Fruit fly (Drosophila melanogaster) whole organism, prepupa: Measurements from ENCODE around the gene CG5412.

Experiments used
- Blimp-1 ChIP-seq: fragments of 200-800 bp; sonication (Bioruptor generic); optimal IDR thresholded peaks from 3 replicates; lab custom pipeline; 2017; ENCODE audit warnings: missing biosample characterization, missing genetic modification characterization, mild to moderate bottlenecking, moderate library complexity, missing genetic modification reagents
- CG10669 ChIP-seq: fragments of 200-800 bp; sonication (Bioruptor generic); optimal IDR thresholded peaks from 3 replicates; lab custom pipeline; 2018; ENCODE audit warnings: missing biosample characterization, mild to moderate bottlenecking, missing genetic modification characterization, moderate library complexity
- CG11294 ChIP-seq: fragments of 200-800 bp; sonication (Bioruptor generic); IDR thresholded peaks from 2 replicates; pipeline ENCODE4 v1.3.6; 2022; ENCODE audit warnings: missing biosample characterization, missing genetic modification characterization
- CG15336 ChIP-seq: fragments of 200-800 bp; sonication (Bioruptor generic); IDR thresholded peaks from 2 replicates; pipeline ENCODE4 v1.3.6; 2022; ENCODE audit warnings: missing biosample characterization, missing genetic modification characterization
- CG1621 ChIP-seq: fragments of 200-800 bp; sonication (Bioruptor generic); optimal IDR thresholded peaks from 3 replicates; lab custom pipeline; 2018; ENCODE audit warnings: missing biosample characterization, mild to moderate bottlenecking, missing genetic modification characterization
- CG16779 ChIP-seq: fragments of 200-800 bp; sonication (Bioruptor generic); optimal IDR thresholded peaks from 3 replicates; lab custom pipeline; 2017; ENCODE audit warnings: missing biosample characterization, mild to moderate bottlenecking, missing genetic modification characterization
- CG3032 ChIP-seq: fragments of 200-800 bp; optimal IDR thresholded peaks from 2 replicates; lab custom pipeline; 2019; ENCODE audit warnings: missing biosample characterization, mild to moderate bottlenecking, missing genetic modification characterization, moderate library complexity
- CG31627 ChIP-seq: fragments of 200-800 bp; sonication (Bioruptor generic); optimal IDR thresholded peaks from 3 replicates; lab custom pipeline; 2016; ENCODE audit warnings: missing biosample characterization, missing genetic modification characterization
- CG3919 ChIP-seq: fragments of 200-800 bp; sonication (Bioruptor generic); optimal IDR thresholded peaks from 3 replicates; lab custom pipeline; 2016; ENCODE audit warnings: missing biosample characterization, missing genetic modification characterization
- CG4318 ChIP-seq: fragments of 200-800 bp; sonication (Bioruptor generic); optimal IDR thresholded peaks from 3 replicates; lab custom pipeline; 2017; ENCODE audit warnings: missing biosample characterization, mild to moderate bottlenecking, missing genetic modification characterization
- CG6163 ChIP-seq: fragments of 200-800 bp; sonication (Bioruptor generic); IDR thresholded peaks from 3 replicates; pipeline ENCODE4 v1.3.6; 2022; ENCODE audit warnings: missing biosample characterization, missing genetic modification characterization
- CG6276 ChIP-seq: fragments of 200-800 bp; sonication (Bioruptor generic); optimal IDR thresholded peaks from 2 replicates; lab custom pipeline; 2017; ENCODE audit warnings: missing biosample characterization, mild to moderate bottlenecking, missing genetic modification characterization
- CG6792 ChIP-seq: fragments of 200-800 bp; sonication (Bioruptor generic); optimal IDR thresholded peaks from 3 replicates; lab custom pipeline; 2016; ENCODE audit warnings: missing biosample characterization, missing genetic modification characterization
- CG6808 ChIP-seq: fragments of 200-800 bp; sonication (Bioruptor generic); optimal IDR thresholded peaks from 3 replicates; lab custom pipeline; 2017; ENCODE audit warnings: missing biosample characterization, missing genetic modification characterization, mild to moderate bottlenecking, moderate library complexity, missing genetic modification reagents
- CG6854 ChIP-seq: fragments of 200-800 bp; sonication (Bioruptor generic); optimal IDR thresholded peaks from 2 replicates; lab custom pipeline; 2017; ENCODE audit warnings: missing biosample characterization, mild to moderate bottlenecking, missing genetic modification characterization
- CG7368 ChIP-seq: fragments of 200-800 bp; sonication (Bioruptor generic); optimal IDR thresholded peaks from 3 replicates; lab custom pipeline; 2016; ENCODE audit warnings: missing biosample characterization, missing genetic modification characterization
- CG8119 ChIP-seq: fragments of 200-800 bp; sonication (Bioruptor generic); IDR thresholded peaks from 3 replicates; pipeline ENCODE4 v1.3.6; 2022; ENCODE audit warnings: missing biosample characterization, missing genetic modification characterization
- CG9139 ChIP-seq: fragments of 200-800 bp; sonication (Bioruptor generic); optimal IDR thresholded peaks from 3 replicates; lab custom pipeline; 2017; ENCODE audit warnings: missing biosample characterization, mild to moderate bottlenecking, missing genetic modification characterization
- Eip75B ChIP-seq: fragments of 200-800 bp; sonication (Bioruptor generic); optimal IDR thresholded peaks from 3 replicates; lab custom pipeline; 2016; ENCODE audit warnings: missing biosample characterization, missing genetic modification characterization
- Eip78C ChIP-seq: fragments of 200-800 bp; sonication (Bioruptor generic); peaks from one replicate; lab custom pipeline; 2016; ENCODE audit warnings: missing biosample characterization, missing genetic modification characterization
- Eip93F ChIP-seq: fragments of 200-800 bp; sonication (Bioruptor generic); optimal IDR thresholded peaks from 2 replicates; lab custom pipeline; 2016; ENCODE audit warnings: missing biosample characterization, mild to moderate bottlenecking, missing genetic modification characterization
- Ets21C ChIP-seq: fragments of 200-800 bp; sonication (Bioruptor generic); optimal IDR thresholded peaks from 3 replicates; lab custom pipeline; 2016; ENCODE audit warnings: missing biosample characterization, missing genetic modification characterization
- Ets96B ChIP-seq: fragments of 200-800 bp; optimal IDR thresholded peaks from 2 replicates; lab custom pipeline; 2019; ENCODE audit warnings: missing biosample characterization, mild to moderate bottlenecking, missing genetic modification characterization, moderate library complexity
- Hr38 ChIP-seq: sonication (Bioruptor generic); optimal IDR thresholded peaks from 2 replicates; lab custom pipeline; 2016; ENCODE audit warnings: missing biosample characterization, missing genetic modification characterization
- Hr39 ChIP-seq: fragments of 200-800 bp; sonication (Bioruptor generic); optimal IDR thresholded peaks from 2 replicates; lab custom pipeline; 2016; ENCODE audit warnings: missing biosample characterization, missing genetic modification characterization
- Hr4 ChIP-seq: fragments of 200-800 bp; sonication (Bioruptor generic); optimal IDR thresholded peaks from 3 replicates; lab custom pipeline; 2016; ENCODE audit warnings: missing biosample characterization, missing genetic modification characterization
- Lpt ChIP-seq: fragments of 200-800 bp; sonication (Bioruptor generic); optimal IDR thresholded peaks from 3 replicates; lab custom pipeline; 2016; ENCODE audit warnings: missing biosample characterization, missing genetic modification characterization
- Met ChIP-seq: fragments of 200-800 bp; sonication (Bioruptor generic); optimal IDR thresholded peaks from 3 replicates; lab custom pipeline; 2016; ENCODE audit warnings: missing biosample characterization, missing genetic modification characterization
- OdsH ChIP-seq: fragments of 200-800 bp; sonication (Bioruptor generic); optimal IDR thresholded peaks from 3 replicates; lab custom pipeline; 2016; ENCODE audit warnings: missing biosample characterization, missing genetic modification characterization
- Smox ChIP-seq: fragments of 200-800 bp; sonication (Bioruptor generic); optimal IDR thresholded peaks from 3 replicates; lab custom pipeline; 2016; ENCODE audit warnings: missing biosample characterization, missing genetic modification characterization
- Sox102F ChIP-seq: fragments of 200-800 bp; sonication (Bioruptor generic); optimal IDR thresholded peaks from 2 replicates; lab custom pipeline; 2016; ENCODE audit warnings: missing biosample characterization, mild to moderate bottlenecking, missing genetic modification characterization
- Sox14 ChIP-seq: fragments of 200-800 bp; sonication (Bioruptor generic); optimal IDR thresholded peaks from 3 replicates; lab custom pipeline; 2016; ENCODE audit warnings: missing biosample characterization, missing genetic modification characterization
- Sox15 ChIP-seq: fragments of 200-800 bp; sonication (Bioruptor generic); optimal IDR thresholded peaks from 3 replicates; lab custom pipeline; 2016; ENCODE audit warnings: missing biosample characterization, missing genetic modification characterization
- achi ChIP-seq: fragments of 200-800 bp; sonication (Bioruptor generic); optimal IDR thresholded peaks from 3 replicates; lab custom pipeline; 2016; ENCODE audit warnings: missing biosample characterization, missing genetic modification characterization
- acj6 ChIP-seq: fragments of 200-800 bp; sonication (Bioruptor generic); optimal IDR thresholded peaks from 3 replicates; lab custom pipeline; 2016; ENCODE audit warnings: missing biosample characterization, missing genetic modification characterization
- cyc ChIP-seq: fragments of 200-800 bp; sonication (Bioruptor generic); optimal IDR thresholded peaks from 3 replicates; lab custom pipeline; 2016; ENCODE audit warnings: missing biosample characterization, missing genetic modification characterization
- dsx ChIP-seq: fragments of 200-800 bp; optimal IDR thresholded peaks from 3 replicates; lab custom pipeline; 2019; ENCODE audit warnings: missing biosample characterization, mild to moderate bottlenecking, missing genetic modification characterization, moderate library complexity; ENCODE audit not compliant: poor library complexity, severe bottlenecking
- eg ChIP-seq: fragments of 200-800 bp; sonication (Bioruptor generic); IDR thresholded peaks from 3 replicates; pipeline ENCODE4 v1.3.6; 2022; ENCODE audit warnings: missing biosample characterization, missing genetic modification characterization
- esn ChIP-seq: fragments of 200-800 bp; sonication (Bioruptor generic); optimal IDR thresholded peaks from 2 replicates; lab custom pipeline; 2016; ENCODE audit warnings: missing biosample characterization, mild to moderate bottlenecking, missing genetic modification characterization, moderate library complexity
- fd59A ChIP-seq: fragments of 200-800 bp; sonication (Bioruptor generic); optimal IDR thresholded peaks from 2 replicates; lab custom pipeline; 2017; ENCODE audit warnings: missing biosample characterization, mild to moderate bottlenecking, missing genetic modification characterization, missing genetic modification reagents
- fd85E ChIP-seq: fragments of 200-800 bp; sonication (Bioruptor generic); optimal IDR thresholded peaks from 3 replicates; lab custom pipeline; 2016; ENCODE audit warnings: missing biosample characterization, missing genetic modification characterization
- fkh ChIP-seq: fragments of 200-800 bp; sonication (Bioruptor generic); optimal IDR thresholded peaks from 3 replicates; lab custom pipeline; 2017; ENCODE audit warnings: missing biosample characterization, mild to moderate bottlenecking, missing genetic modification characterization, moderate library complexity
- lz ChIP-seq: fragments of 200-800 bp; sonication (Bioruptor generic); optimal IDR thresholded peaks from 3 replicates; lab custom pipeline; 2016; ENCODE audit warnings: missing biosample characterization, missing genetic modification characterization
- pdm3 ChIP-seq: fragments of 200-800 bp; sonication (Bioruptor generic); optimal IDR thresholded peaks from 3 replicates; lab custom pipeline; 2016; ENCODE audit warnings: missing biosample characterization, missing genetic modification characterization
- salr ChIP-seq, 2 experiments: fragments of 200-800 bp; sonication (Bioruptor generic); optimal IDR thresholded peaks; 3 replicates each; lab custom pipeline; 2016 to 2018; ENCODE audit warnings: missing biosample characterization in 2 of 2, missing genetic modification characterization in 2 of 2, mild to moderate bottlenecking in 1 of 2
- spab ChIP-seq: fragments of 200-800 bp; sonication (Bioruptor generic); optimal IDR thresholded peaks from 2 replicates; lab custom pipeline; 2017; ENCODE audit warnings: missing biosample characterization, mild to moderate bottlenecking, missing genetic modification characterization, missing genetic modification reagents
- svp ChIP-seq: fragments of 200-800 bp; sonication (Bioruptor generic); peaks from one replicate; lab custom pipeline; 2016; ENCODE audit warnings: missing biosample characterization, missing genetic modification characterization
- vri ChIP-seq: fragments of 200-800 bp; sonication (Bioruptor generic); optimal IDR thresholded peaks from 3 replicates; lab custom pipeline; 2016; ENCODE audit warnings: missing biosample characterization, mild to moderate bottlenecking, missing genetic modification characterization

Gene CG5412

dm6 chr3R:20586409-20586808 is 9.6 kb downstream of the CG5412 start:
- TF ChIP-seq CG7368 (GFP tag; lab: Kevin White, UChicago) (no peak), CG6163 (peak; percentile 15; the same call in 1 of the 3 replicates), CG3919 (GFP tag; lab: Kevin White, UChicago) (no peak), CG6808 (GFP tag; lab: Kevin White, UChicago) (no peak), Smox (no peak)

- peak; percentile 96 for TF ChIP-seq CG6276 (GFP tag; lab: Kevin White, UChicago)
- peak; percentile 97 for TF ChIP-seq svp (GFP tag; lab: Kevin White, UChicago)
- TF ChIP-seq Eip75B (GFP tag; lab: Kevin White, UChicago) = peak; percentile 93
- peak; percentile 80 for TF ChIP-seq CG11294 (GFP tag; lab: Robert Waterston, UW)
- TF ChIP-seq spab = peak; percentile 90
- TF ChIP-seq vri (GFP tag; lab: Kevin White, UChicago) = peak; percentile 84
- peak; percentile 78 for TF ChIP-seq CG6163
- peak; percentile 80 for TF ChIP-seq Eip93F (GFP tag; lab: Kevin White, UChicago)
- no peak for TF ChIP-seq CG4318 (GFP tag; lab: Kevin White, UChicago)
- TF ChIP-seq fkh (GFP tag; lab: Kevin White, UChicago) = peak; percentile 91
- TF ChIP-seq CG6854 = peak; percentile 91
- TF ChIP-seq Met (GFP tag; lab: Kevin White, UChicago) = peak; percentile 96
- TF ChIP-seq Blimp-1 (GFP tag; lab: Kevin White, UChicago) = peak; percentile 85
- TF ChIP-seq Hr38 (GFP tag; lab: Kevin White, UChicago) = no peak
- peak; percentile 94 for TF ChIP-seq OdsH
- TF ChIP-seq CG9139 (GFP tag; lab: Kevin White, UChicago) = peak; percentile 80
- peak; percentile 82 for TF ChIP-seq eg (GFP tag; lab: Robert Waterston, UW)
- peak; percentile 95 for TF ChIP-seq CG10669 (GFP tag; lab: Kevin White, UChicago)
- peak; percentile 52 to 91 for TF ChIP-seq salr (GFP tag; optimal IDR thresholded peaks at IDR 0.05; lab: Kevin White, UChicago)
- peak; percentile 92 for TF ChIP-seq acj6 (GFP tag; lab: Kevin White, UChicago)
- peak; percentile 77 for TF ChIP-seq CG1621
- TF ChIP-seq Hr4 (GFP tag; lab: Kevin White, UChicago) = peak; percentile 96
- peak; percentile 85 for TF ChIP-seq dsx
- TF ChIP-seq Sox102F (GFP tag; lab: Kevin White, UChicago) = peak; percentile 94
- TF ChIP-seq Lpt = peak; percentile 87
- peak; percentile 94 for TF ChIP-seq CG31627 (GFP tag; lab: Kevin White, UChicago)
- TF ChIP-seq achi (GFP tag; lab: Kevin White, UChicago) = peak; percentile 92
- peak; percentile 94 for TF ChIP-seq CG8119
- TF ChIP-seq Hr39 (GFP tag; lab: Kevin White, UChicago) = peak; percentile 93
- peak; percentile 92 for TF ChIP-seq cyc (GFP tag; lab: Kevin White, UChicago)
- TF ChIP-seq CG15336 (GFP tag; lab: Robert Waterston, UW) = peak; percentile 94
- TF ChIP-seq Ets96B (tag; lab: Kevin White, UChicago) = peak; percentile 89
- peak; percentile 94 for TF ChIP-seq Smox
- TF ChIP-seq esn = peak; percentile 96
- peak; percentile 99 for TF ChIP-seq Eip78C
- peak; percentile 93 for TF ChIP-seq Sox14 (GFP tag; lab: Kevin White, UChicago)
- peak; percentile 93 for TF ChIP-seq CG6808 (GFP tag; lab: Kevin White, UChicago)
- peak; percentile 93 for TF ChIP-seq lz
- TF ChIP-seq CG16779 (tag; lab: Kevin White, UChicago) = peak; percentile 81
- TF ChIP-seq fd85E (GFP tag; lab: Kevin White, UChicago) = peak; percentile 80
- peak; percentile 92 for TF ChIP-seq fd59A (GFP tag; lab: Kevin White, UChicago)
- TF ChIP-seq pdm3 (GFP tag; lab: Kevin White, UChicago) = peak; percentile 93
- peak; percentile 85 for TF ChIP-seq CG3032 (tag; lab: Kevin White, UChicago)
- peak; percentile 88 for TF ChIP-seq Sox15 (GFP tag; lab: Kevin White, UChicago)
- peak; percentile 87 for TF ChIP-seq Ets21C (GFP tag; lab: Kevin White, UChicago)
- TF ChIP-seq CG6792 (GFP tag; lab: Kevin White, UChicago) = peak; percentile 93
These were observed 11.0 kb downstream of the CG5412 start, which contains the start of gene Septin2 for dm6 chr3R:20587630-20588479. TSS of gene Septin2 (minus strand) at chr3R:20588356.
